Worm (Caenorhabditis elegans) whole organism, L4 larva: ENCODE measurements around the gene ccdc-47.

ENCODE experiments used
- Y5F2A.4 ChIP-seq: fragments of 200-800 bp; sonication (Bioruptor generic); optimal IDR thresholded peaks from 2 replicates; lab custom pipeline; 2018; ENCODE audit warnings: mild to moderate bottlenecking, missing genetic modification characterization, missing compliant biosample characterization
- cey-2 ChIP-seq: sonication (generic microtip); optimal IDR thresholded peaks from 3 replicates; lab custom pipeline; 2017; ENCODE audit warnings: missing genetic modification characterization, mild to moderate bottlenecking, missing compliant biosample characterization, antibody characterized with exemption, borderline replicate concordance; ENCODE audit not compliant: insufficient read depth
- fkh-10 ChIP-seq: fragments of 150-350 bp; optimal IDR thresholded peaks from 2 replicates; lab custom pipeline; 2014; ENCODE audit warnings: missing biosample characterization, missing genetic modification reagents, missing genetic modification characterization
- lin-13 ChIP-seq: fragments of 150-350 bp; optimal IDR thresholded peaks from 2 replicates; lab custom pipeline; 2014; ENCODE audit warnings: missing biosample characterization, missing genetic modification reagents, missing genetic modification characterization
- lsy-2 ChIP-seq, 2 experiments: fragments of 150-350 bp in 1 of 2; sonication (generic microtip) in 1 of 2; optimal IDR thresholded peaks; 2 replicates each; lab custom pipeline; 2014 to 2017; ENCODE audit warnings: missing biosample characterization in 2 of 2, missing genetic modification characterization in 2 of 2
- nhr-28 ChIP-seq: fragments of 150-350 bp; optimal IDR thresholded peaks from 2 replicates; lab custom pipeline; 2014; ENCODE audit warnings: missing biosample characterization, missing genetic modification characterization
- nhr-6 ChIP-seq: fragments of 150-350 bp; optimal IDR thresholded peaks from 2 replicates; lab custom pipeline; 2014; ENCODE audit warnings: missing biosample characterization, missing genetic modification characterization
- pqm-1 ChIP-seq: sonication (generic microtip); optimal IDR thresholded peaks from 2 replicates; lab custom pipeline; 2017; ENCODE audit warnings: missing biosample characterization, missing genetic modification characterization
- rbr-2 ChIP-seq: sonication (generic microtip); optimal IDR thresholded peaks from 2 replicates; lab custom pipeline; 2016; ENCODE audit warnings: missing genotype, missing genetic modification characterization, missing compliant biosample characterization
- snpc-4 ChIP-seq: fragments of 150-350 bp; optimal IDR thresholded peaks from 2 replicates; lab custom pipeline; 2014; ENCODE audit warnings: missing biosample characterization, missing genetic modification characterization
- zip-2 ChIP-seq: fragments of 150-350 bp; optimal IDR thresholded peaks from 2 replicates; lab custom pipeline; 2014; ENCODE audit warnings: missing biosample characterization, missing genetic modification characterization
- ztf-11 ChIP-seq: fragments of 150-350 bp; optimal IDR thresholded peaks from 2 replicates; lab custom pipeline; 2014; ENCODE audit warnings: missing biosample characterization, missing genetic modification characterization

DNA sequence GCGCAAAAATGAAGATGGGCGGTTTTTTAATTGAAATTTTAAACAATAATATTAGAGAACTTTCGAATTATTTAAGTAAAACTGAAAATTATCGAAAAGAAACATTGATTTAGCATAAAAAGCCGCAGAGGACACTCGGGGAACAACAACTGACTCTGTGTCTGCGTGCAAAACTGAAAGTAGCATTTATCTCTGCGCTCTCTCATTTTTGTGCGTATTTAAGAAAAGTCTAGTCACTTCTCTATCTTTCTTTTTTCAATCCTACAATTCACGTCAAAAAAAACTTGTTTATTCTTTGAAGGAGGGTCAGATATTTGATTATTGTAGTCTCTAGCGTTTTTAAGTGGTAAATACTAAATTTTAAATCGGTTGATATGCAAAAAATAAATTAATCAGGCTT, 8.6 kb upstream of the ccdc-47 start:
- TF ChIP-seq cey-2 (tag; lab: Kevin White, UChicago) (no peak), snpc-4 (tag; lab: Kevin White, UChicago) (no peak), lin-13 (GFP tag; lab: Kevin White, UChicago) (no peak), zip-2 (tag; lab: Kevin White, UChicago) (no peak), lsy-2 (tag; optimal IDR thresholded peaks at IDR 0.05; lab: Kevin White, UChicago) (peak; percentile 12 to 43), nhr-6 (tag; lab: Kevin White, UChicago) (no peak), rbr-2 (tag; lab: Kevin White, UChicago) (peak; percentile 14), nhr-28 (peak; percentile 98), pqm-1 (no peak), Y5F2A.4 (no peak), fkh-10 (no peak), ztf-11 (tag; lab: Kevin White, UChicago) (no peak)
